Worm (Caenorhabditis elegans) whole organism, young adult: ENCODE measurements around the gene msp-152.
A peak's percentile ranks its signal among the peaks of the same experiment; 100 is the strongest.

Experiments
- B0019.2 ChIP-seq: fragments of 200-800 bp; sonication (Bioruptor generic); conservative IDR thresholded peaks from 2 replicates; pipeline ENCODE4 v1.3.6; 2022; ENCODE audit warnings: missing genetic modification reagents, missing genetic modification characterization, missing compliant biosample characterization
- B0261.1 ChIP-seq: sonication (generic microtip); optimal IDR thresholded peaks from 2 replicates; lab custom pipeline; 2016; ENCODE audit warnings: mild to moderate bottlenecking, missing genetic modification characterization, moderate library complexity, missing compliant biosample characterization
- C06A6.2 ChIP-seq: fragments of 200-800 bp; sonication (Bioruptor generic); conservative IDR thresholded peaks from 2 replicates; pipeline ENCODE4 v1.3.6; 2022; ENCODE audit warnings: missing genetic modification characterization, missing compliant biosample characterization
- F37B4.10 ChIP-seq: fragments of 200-800 bp; sonication (Bioruptor generic); IDR thresholded peaks from 2 replicates; pipeline ENCODE4 v1.3.6; 2022; ENCODE audit warnings: missing genetic modification characterization, missing compliant biosample characterization
- F49E8.2 ChIP-seq: sonication (generic microtip); optimal IDR thresholded peaks from 3 replicates; lab custom pipeline; 2017; ENCODE audit warnings: missing genetic modification characterization, mild to moderate bottlenecking, missing compliant biosample characterization, antibody characterized with exemption, moderate library complexity; ENCODE audit not compliant: insufficient read depth
- F52B5.7 ChIP-seq: sonication (generic microtip); optimal IDR thresholded peaks from 2 replicates; lab custom pipeline; 2016; ENCODE audit warnings: mild to moderate bottlenecking, missing genetic modification characterization, missing compliant biosample characterization
- K12H6.12 ChIP-seq: fragments of 200-800 bp; sonication (Bioruptor generic); optimal IDR thresholded peaks from 2 replicates; lab custom pipeline; 2018; ENCODE audit warnings: mild to moderate bottlenecking, missing genetic modification characterization, missing compliant biosample characterization
- T26A5.8 ChIP-seq: sonication (generic microtip); optimal IDR thresholded peaks from 2 replicates; lab custom pipeline; 2016; ENCODE audit warnings: missing genetic modification characterization, missing compliant biosample characterization
- Y56A3A.18 ChIP-seq: fragments of 200-800 bp; sonication (Bioruptor generic); IDR thresholded peaks from 2 replicates; pipeline ENCODE4 v1.3.6; 2022; ENCODE audit warnings: missing genetic modification reagents, missing genetic modification characterization, missing compliant biosample characterization
- Y79H2A.3 ChIP-seq: fragments of 200-800 bp; sonication (Bioruptor generic); conservative IDR thresholded peaks from 2 replicates; pipeline ENCODE4 v1.3.6; 2022; ENCODE audit warnings: missing genetic modification reagents, missing genetic modification characterization, missing compliant biosample characterization
- ZK185.1 ChIP-seq: sonication (generic microtip); optimal IDR thresholded peaks from 2 replicates; lab custom pipeline; 2016; ENCODE audit warnings: mild to moderate bottlenecking, missing genetic modification characterization, missing compliant biosample characterization; ENCODE audit not compliant: poor library complexity, severe bottlenecking
- akir-1 ChIP-seq: fragments of 200-800 bp; sonication (Bioruptor generic); optimal IDR thresholded peaks from 2 replicates; lab custom pipeline; 2018; ENCODE audit warnings: mild to moderate bottlenecking, missing genetic modification characterization, moderate library complexity, missing compliant biosample characterization
- atf-7 ChIP-seq: sonication (generic microtip); optimal IDR thresholded peaks from 2 replicates; lab custom pipeline; 2017; ENCODE audit warnings: mild to moderate bottlenecking, missing genetic modification characterization, missing compliant biosample characterization
- cebp-1 ChIP-seq, 2 experiments: fragments of 200-800 bp in 1 of 2; sonication (Bioruptor generic) in 1 of 2; sonication (generic microtip) in 1 of 2; IDR thresholded peaks in 1 of 2; optimal IDR thresholded peaks in 1 of 2; 2 replicates each; pipeline versions ENCODE4 v1.3.6 to Lab custom; 2017 to 2022; ENCODE audit warnings: missing compliant biosample characterization in 2 of 2, missing genetic modification characterization in 2 of 2, mild to moderate bottlenecking in 1 of 2, missing genetic modification reagents in 1 of 2, moderate library complexity in 1 of 2
- ceh-100 ChIP-seq: fragments of 200-800 bp; sonication (Bioruptor generic); IDR thresholded peaks from 2 replicates; pipeline ENCODE4 v1.3.6; 2022; ENCODE audit warnings: missing genetic modification reagents, missing genetic modification characterization, missing compliant biosample characterization
- ceh-40 ChIP-seq: fragments of 200-800 bp; sonication (Bioruptor generic); IDR thresholded peaks from 2 replicates; pipeline ENCODE4 v1.3.6; 2022; ENCODE audit warnings: missing genetic modification characterization, missing compliant biosample characterization
- ceh-91 ChIP-seq: fragments of 200-800 bp; sonication (Bioruptor generic); IDR thresholded peaks from 2 replicates; pipeline ENCODE4 v1.3.6; 2022; ENCODE audit warnings: missing genetic modification reagents, missing genetic modification characterization, missing compliant biosample characterization
- dpff-1 ChIP-seq: sonication (generic microtip); optimal IDR thresholded peaks from 2 replicates; lab custom pipeline; 2017; ENCODE audit warnings: mild to moderate bottlenecking, missing genetic modification characterization, missing compliant biosample characterization
- ekl-4 ChIP-seq: fragments of 200-800 bp; sonication (Bioruptor generic); IDR thresholded peaks from 2 replicates; pipeline ENCODE4 v1.3.6; 2022; ENCODE audit warnings: missing genetic modification reagents, missing genetic modification characterization, missing compliant biosample characterization
- fkh-3 ChIP-seq: sonication (generic microtip); optimal IDR thresholded peaks from 2 replicates; lab custom pipeline; 2016; ENCODE audit warnings: mild to moderate bottlenecking, missing genetic modification characterization, missing compliant biosample characterization
- him-1 ChIP-seq: sonication (generic microtip); optimal IDR thresholded peaks from 2 replicates; lab custom pipeline; 2016; ENCODE audit warnings: missing genotype, missing genetic modification reagents, missing genetic modification characterization, missing compliant biosample characterization
- hlh-12 ChIP-seq: sonication (generic microtip); optimal IDR thresholded peaks from 2 replicates; lab custom pipeline; 2016; ENCODE audit warnings: missing genetic modification characterization, missing compliant biosample characterization
- hrde-1 ChIP-seq: sonication (generic microtip); optimal IDR thresholded peaks from 2 replicates; lab custom pipeline; 2016; ENCODE audit warnings: missing genetic modification characterization, mild to moderate bottlenecking, missing compliant biosample characterization, moderate library complexity, missing genotype, missing genetic modification reagents, borderline replicate concordance
- hsf-1 ChIP-seq: fragments of 200-800 bp; sonication (Bioruptor generic); IDR thresholded peaks from 2 replicates; pipeline ENCODE4 v1.3.6; 2022; ENCODE audit warnings: missing genetic modification reagents, missing genetic modification characterization, missing compliant biosample characterization
- lag-1 ChIP-seq: fragments of 200-800 bp; sonication (Bioruptor generic); IDR thresholded peaks from 2 replicates; pipeline ENCODE4 v1.3.6; 2022; ENCODE audit warnings: missing genetic modification reagents, missing genetic modification characterization, missing compliant biosample characterization
- lin-40 ChIP-seq: sonication (generic microtip); optimal IDR thresholded peaks from 2 replicates; lab custom pipeline; 2016; ENCODE audit warnings: missing genetic modification characterization, mild to moderate bottlenecking, missing compliant biosample characterization, missing genotype, missing genetic modification reagents
- lsl-1 ChIP-seq: fragments of 200-800 bp; sonication (Bioruptor generic); optimal IDR thresholded peaks from 2 replicates; lab custom pipeline; 2018; ENCODE audit warnings: mild to moderate bottlenecking, missing genetic modification characterization, moderate library complexity, missing compliant biosample characterization
- lsy-27 ChIP-seq: sonication (generic microtip); optimal IDR thresholded peaks from 2 replicates; lab custom pipeline; 2017; ENCODE audit warnings: missing genetic modification characterization, mild to moderate bottlenecking, missing compliant biosample characterization, antibody characterized with exemption, missing genotype, borderline replicate concordance; ENCODE audit not compliant: insufficient read depth
- madf-3 ChIP-seq: fragments of 200-800 bp; sonication (Bioruptor generic); IDR thresholded peaks from 2 replicates; pipeline ENCODE4 v1.3.6; 2022; ENCODE audit warnings: missing genetic modification reagents, missing genetic modification characterization, missing compliant biosample characterization
- madf-6 ChIP-seq: fragments of 200-800 bp; sonication (Bioruptor generic); IDR thresholded peaks from 2 replicates; pipeline ENCODE4 v1.3.6; 2022; ENCODE audit warnings: missing genetic modification reagents, missing genetic modification characterization, missing compliant biosample characterization
- nfya-1 ChIP-seq: sonication (generic microtip); optimal IDR thresholded peaks from 2 replicates; lab custom pipeline; 2017; ENCODE audit warnings: antibody characterized with exemption, missing compliant biosample characterization, missing genetic modification characterization, borderline replicate concordance; ENCODE audit not compliant: insufficient read depth
- nfya-2 ChIP-seq: fragments of 200-800 bp; sonication (Bioruptor generic); IDR thresholded peaks from 2 replicates; pipeline ENCODE4 v1.3.6; 2022; ENCODE audit warnings: missing genetic modification reagents, missing genetic modification characterization, missing compliant biosample characterization
- nhr-179 ChIP-seq: sonication (generic microtip); optimal IDR thresholded peaks from 2 replicates; lab custom pipeline; 2016; ENCODE audit warnings: mild to moderate bottlenecking, missing genetic modification characterization, missing compliant biosample characterization
- rcor-1 ChIP-seq: fragments of 200-800 bp; sonication (Bioruptor generic); IDR thresholded peaks from 2 replicates; pipeline ENCODE4 v1.3.6; 2022; ENCODE audit warnings: missing genetic modification reagents, missing genetic modification characterization, missing compliant biosample characterization
- rec-8 ChIP-seq, 2 experiments: sonication (generic microtip); optimal IDR thresholded peaks; 2 replicates each; lab custom pipeline; 2016; ENCODE audit warnings: mild to moderate bottlenecking in 2 of 2, missing genetic modification characterization in 2 of 2, missing genetic modification reagents in 2 of 2, missing genotype in 2 of 2, missing biosample characterization in 1 of 2, missing compliant biosample characterization in 1 of 2, moderate library complexity in 1 of 2
- repo-1 ChIP-seq: sonication (generic microtip); optimal IDR thresholded peaks from 2 replicates; lab custom pipeline; 2017; ENCODE audit warnings: mild to moderate bottlenecking, missing genetic modification characterization, missing compliant biosample characterization
- snpc-1.1 ChIP-seq: sonication (generic microtip); optimal IDR thresholded peaks from 2 replicates; lab custom pipeline; 2017; ENCODE audit warnings: missing genetic modification characterization, mild to moderate bottlenecking, missing compliant biosample characterization, antibody characterized with exemption, moderate library complexity, missing genotype, missing genetic modification reagents; ENCODE audit not compliant: insufficient read depth
- snpc-4 ChIP-seq, 5 experiments: fragments of 150-350 bp in 1 of 5; sonication (generic microtip) in 4 of 5; optimal IDR thresholded peaks; 2 replicates each; lab custom pipeline; 2014 to 2018; ENCODE audit warnings: missing genetic modification characterization in 5 of 5, missing biosample characterization in 3 of 5, antibody characterized with exemption in 2 of 5, mild to moderate bottlenecking in 2 of 5, missing compliant biosample characterization in 2 of 5, missing genotype in 2 of 5, moderate library complexity in 2 of 5, missing genetic modification reagents in 1 of 5
- somi-1 ChIP-seq: fragments of 200-800 bp; sonication (Bioruptor generic); optimal IDR thresholded peaks from 2 replicates; lab custom pipeline; 2018; ENCODE audit warnings: mild to moderate bottlenecking, missing genetic modification characterization, missing compliant biosample characterization
- tbp1 ChIP-seq: fragments of 200-800 bp; sonication (Bioruptor generic); optimal IDR thresholded peaks from 2 replicates; lab custom pipeline; 2018; ENCODE audit warnings: mild to moderate bottlenecking, missing genetic modification characterization, missing compliant biosample characterization
- unc-62 ChIP-seq: fragments of 150-350 bp; optimal IDR thresholded peaks from 2 replicates; lab custom pipeline; 2014; ENCODE audit warnings: missing biosample characterization, missing genetic modification reagents, missing genetic modification characterization
- ztf-28 ChIP-seq: fragments of 200-800 bp; sonication (Bioruptor generic); IDR thresholded peaks from 2 replicates; pipeline ENCODE4 v1.3.6; 2022; ENCODE audit warnings: missing genetic modification reagents, missing genetic modification characterization, missing compliant biosample characterization

msp-152 gene

ce11 chrII:4953289-4953688, 20.5 kb downstream of the msp-152 start, which contains the start of gene ndx-3:
TSS of gene ndx-3 (plus strand) at chrII:4953589.
- TF ChIP-seq hrde-1 (tag; lab: Kevin White, UChicago) (no peak), nfya-2 (GFP tag; lab: Robert Waterston, UW) (no peak), lin-40 (tag; lab: Kevin White, UChicago) (no peak), akir-1 (GFP tag; lab: Kevin White, UChicago) (no peak), atf-7 (tag; lab: Kevin White, UChicago) (no peak), somi-1 (GFP tag; lab: Kevin White, UChicago) (no peak), fkh-3 (tag; lab: Kevin White, UChicago) (no peak), snpc-4 (GFP tag; optimal IDR thresholded peaks at IDR 0.05; lab: Kevin White, UChicago) (no peak), snpc-4 (tag; optimal IDR thresholded peaks at IDR 0.05; lab: Kevin White, UChicago) (no peak), ceh-100 (no peak), B0261.1 (tag; lab: Kevin White, UChicago) (no peak), dpff-1 (tag; lab: Kevin White, UChicago) (no peak), lag-1 (GFP tag; lab: Robert Waterston, UW) (no peak), Y56A3A.18 (no peak), nfya-1 (no peak), repo-1 (no peak), ZK185.1 (tag; lab: Kevin White, UChicago) (no peak), Y79H2A.3 (GFP tag; lab: Robert Waterston, UW) (no peak)
- TF ChIP-seq, all 124 proteins: peak for 0

ce11 chrII:4954099-4954959, 21.5 kb downstream of the msp-152 start:
- TF ChIP-seq lag-1 (GFP tag; lab: Robert Waterston, UW) (no peak), rcor-1 (no peak), tbp1 (peak; percentile 7), hsf-1 (GFP tag; lab: Robert Waterston, UW) (no peak), ceh-91 (GFP tag; lab: Robert Waterston, UW) (no peak), F52B5.7 (no peak), rec-8 (tag; optimal IDR thresholded peaks at IDR 0.05; lab: Kevin White, UChicago) (no peak), ztf-28 (no peak), fkh-3 (tag; lab: Kevin White, UChicago) (no peak), somi-1 (GFP tag; lab: Kevin White, UChicago) (no peak), B0019.2 (GFP tag; lab: Robert Waterston, UW) (no peak), dpff-1 (tag; lab: Kevin White, UChicago) (no peak), T26A5.8 (tag; lab: Kevin White, UChicago) (no peak), nhr-179 (tag; lab: Kevin White, UChicago) (no peak), him-1 (no peak), C06A6.2 (GFP tag; lab: Robert Waterston, UW) (0 out of 2 replicates have a peak, but pooled peaks have one; percentile 20), hlh-12 (tag; lab: Kevin White, UChicago) (no peak), snpc-4 (GFP tag; optimal IDR thresholded peaks at IDR 0.05; lab: Kevin White, UChicago) (no peak), snpc-4 (tag; optimal IDR thresholded peaks at IDR 0.05; lab: Kevin White, UChicago) (peak in 1 of 4 experiments; percentile 7), snpc-1.1 (no peak), madf-3 (GFP tag; lab: Robert Waterston, UW) (peak; percentile 82; the same call in 1 of the 2 replicates), F49E8.2 (tag; lab: Kevin White, UChicago) (no peak), ekl-4 (GFP tag; lab: Robert Waterston, UW) (0 out of 2 replicates have a peak, but pooled peaks have one; percentile 9), ceh-40 (GFP tag; lab: Robert Waterston, UW) (no peak), lsy-27 (tag; lab: Kevin White, UChicago) (no peak), cebp-1 (GFP tag; IDR thresholded peaks at IDR 0.05; lab: Robert Waterston, UW) (no peak), cebp-1 (tag; optimal IDR thresholded peaks at IDR 0.05; lab: Kevin White, UChicago) (peak; percentile 27), nfya-1 (no peak), madf-6 (GFP tag; lab: Robert Waterston, UW) (peak; percentile 50), unc-62 (GFP tag; lab: Kevin White, UChicago) (no peak), K12H6.12 (tag; lab: Kevin White, UChicago) (no peak), lsl-1 (GFP tag; lab: Kevin White, UChicago) (no peak), F37B4.10 (GFP tag; lab: Robert Waterston, UW) (no peak)
